Fruit fly (Drosophila melanogaster): Measurements from ENCODE around the gene FoxK.

DNA sequence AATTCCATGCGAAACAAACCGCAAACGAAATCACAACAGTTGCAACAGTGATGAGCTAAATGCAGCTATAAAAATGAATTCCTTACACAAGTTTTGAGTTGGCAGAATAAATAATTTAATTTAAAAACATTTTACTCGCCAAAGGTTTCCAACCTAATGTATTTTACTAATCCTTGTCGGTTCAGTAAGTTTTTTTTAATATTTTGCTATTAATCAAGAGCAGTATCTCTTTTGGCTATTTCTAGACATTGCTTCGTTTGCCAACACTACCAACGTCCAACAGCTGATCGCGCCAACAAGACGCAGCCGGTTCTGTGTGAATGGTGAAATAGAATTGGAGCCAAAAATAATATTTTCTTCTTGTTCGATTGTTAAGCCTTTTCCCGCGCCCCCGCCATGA is 55.9 kb downstream of the FoxK start, which contains the start of the genes CG32075, CG45101 and SuUR:
- TF ChIP-seq Rfx (GFP tag; IDR thresholded peaks at IDR 0.05): peak; percentile 92
- TF ChIP-seq cg (GFP tag; optimal IDR thresholded peaks at IDR 0.05): no peak
- peak; percentile 62 for TF ChIP-seq cas (GFP tag; IDR thresholded peaks at IDR 0.05)
- peak; percentile 89 for TF ChIP-seq CG12155 (GFP tag; optimal IDR thresholded peaks at IDR 0.05)
- no peak for TF ChIP-seq CG17568 (GFP tag; optimal IDR thresholded peaks at IDR 0.05)
- no peak for TF ChIP-seq pan (optimal IDR thresholded peaks at IDR 0.05)
- peak in 1 of 2 experiments; percentile 92 for TF ChIP-seq pan (GFP tag; optimal IDR thresholded peaks at IDR 0.05 in 1 of 2, IDR thresholded peaks at IDR 0.05 in 1 of 2)
- peak; percentile 82 for TF ChIP-seq unpg (GFP tag; optimal IDR thresholded peaks at IDR 0.05)
- no peak for TF ChIP-seq toy (GFP tag; IDR thresholded peaks at IDR 0.05)
- TF ChIP-seq bowl (GFP tag; IDR thresholded peaks at IDR 0.05): 0 out of 2 replicates have a peak, but pooled peaks have one; percentile 40
- peak; percentile 96 for TF ChIP-seq CG2120 (GFP tag; optimal IDR thresholded peaks at IDR 0.05)
- TF ChIP-seq otp (GFP tag; IDR thresholded peaks at IDR 0.05): peak; percentile 78; the same call in 2 of the 3 replicates
